Fruit fly (Drosophila melanogaster) whole organism, embryonic: ENCODE results near the gene ZnT86D.
A peak's percentile ranks its signal among the peaks of the same experiment; 100 is the strongest.

Experiments
- CG10543 ChIP-seq: fragments of 200-800 bp; sonication (Bioruptor generic); optimal IDR thresholded peaks from 3 replicates; lab custom pipeline; 2017; ENCODE audit warnings: missing biosample characterization, mild to moderate bottlenecking, missing genetic modification characterization, moderate library complexity
- CG10979 ChIP-seq: fragments of 200-800 bp; sonication (Bioruptor generic); optimal IDR thresholded peaks from 2 replicates; lab custom pipeline; 2018; ENCODE audit warnings: missing biosample characterization, mild to moderate bottlenecking, missing genetic modification characterization, moderate library complexity
- CG11093 ChIP-seq: fragments of 200-800 bp; sonication (Bioruptor generic); IDR thresholded peaks from 3 replicates; pipeline ENCODE4 v1.3.6; 2022; ENCODE audit warnings: missing biosample characterization, missing genetic modification characterization
- CG11696 ChIP-seq: fragments of 200-800 bp; sonication (Bioruptor generic); IDR thresholded peaks from 2 replicates; pipeline ENCODE4 v1.3.6; 2022; ENCODE audit warnings: missing biosample characterization, missing genetic modification characterization
- CG14710 ChIP-seq: fragments of 200-800 bp; sonication (Bioruptor generic); optimal IDR thresholded peaks from 3 replicates; lab custom pipeline; 2019; ENCODE audit warnings: missing biosample characterization, mild to moderate bottlenecking, missing genetic modification characterization, moderate library complexity
- CG14860 ChIP-seq: fragments of 200-800 bp; sonication (Bioruptor generic); IDR thresholded peaks from 3 replicates; pipeline ENCODE4 v1.3.6; 2022; ENCODE audit warnings: missing biosample characterization, missing genetic modification characterization; ENCODE audit not compliant: partially characterized antibody
- CG15479 ChIP-seq: fragments of 200-800 bp; sonication (Bioruptor generic); optimal IDR thresholded peaks from 3 replicates; lab custom pipeline; 2019; ENCODE audit warnings: missing biosample characterization, mild to moderate bottlenecking, missing genetic modification characterization, moderate library complexity
- CG15601 ChIP-seq: fragments of 200-800 bp; sonication (Bioruptor generic); optimal IDR thresholded peaks from 3 replicates; lab custom pipeline; 2019; ENCODE audit warnings: missing biosample characterization, mild to moderate bottlenecking, missing genetic modification characterization, moderate library complexity
- CG2678 ChIP-seq: fragments of 200-800 bp; sonication (Bioruptor generic); optimal IDR thresholded peaks from 3 replicates; lab custom pipeline; 2019; ENCODE audit warnings: missing biosample characterization, mild to moderate bottlenecking, missing genetic modification characterization, moderate library complexity
- CG3995 ChIP-seq: fragments of 200-800 bp; sonication (Bioruptor generic); optimal IDR thresholded peaks from 3 replicates; lab custom pipeline; 2016; ENCODE audit warnings: missing biosample characterization, missing genetic modification characterization
- CG7372 ChIP-seq: fragments of 200-800 bp; sonication (Bioruptor generic); IDR thresholded peaks from 2 replicates; pipeline ENCODE4 v1.3.6; 2022; ENCODE audit warnings: missing biosample characterization, missing genetic modification characterization
- CG7963 ChIP-seq: fragments of 200-800 bp; sonication (Bioruptor generic); IDR thresholded peaks from 3 replicates; pipeline ENCODE4 v1.3.6; 2022; ENCODE audit warnings: missing biosample characterization, missing genetic modification characterization; ENCODE audit not compliant: partially characterized antibody
- CG8089 ChIP-seq: fragments of 200-800 bp; sonication (Bioruptor generic); optimal IDR thresholded peaks from 3 replicates; lab custom pipeline; 2016; ENCODE audit warnings: missing biosample characterization, missing genetic modification characterization
- CG8290 ChIP-seq, 3 experiments: fragments of 200-800 bp; sonication (Bioruptor generic); optimal IDR thresholded peaks; 2 replicates each; lab custom pipeline; 2016 to 2019; ENCODE audit warnings: missing biosample characterization in 3 of 3, missing genetic modification characterization in 3 of 3, mild to moderate bottlenecking in 2 of 3, moderate library complexity in 1 of 3
- CG8359 ChIP-seq: fragments of 200-800 bp; sonication (Bioruptor generic); optimal IDR thresholded peaks from 2 replicates; lab custom pipeline; 2017; ENCODE audit warnings: missing biosample characterization, mild to moderate bottlenecking, missing genetic modification characterization, borderline replicate concordance
- CG9876 ChIP-seq: fragments of 200-800 bp; sonication (Bioruptor generic); optimal IDR thresholded peaks from 2 replicates; lab custom pipeline; 2016; ENCODE audit warnings: missing biosample characterization, missing genetic modification characterization
- Elba2 ChIP-seq: fragments of 200-800 bp; sonication (Bioruptor generic); optimal IDR thresholded peaks from 3 replicates; lab custom pipeline; 2016; ENCODE audit warnings: missing biosample characterization, missing genetic modification characterization
- HLHmδ ChIP-seq: fragments of 200-800 bp; sonication (Bioruptor generic); optimal IDR thresholded peaks from 2 replicates; lab custom pipeline; 2018; ENCODE audit warnings: missing biosample characterization, mild to moderate bottlenecking, missing genetic modification characterization, moderate library complexity
- HmgZ ChIP-seq: fragments of 200-800 bp; sonication (Bioruptor generic); optimal IDR thresholded peaks from 2 replicates; lab custom pipeline; 2018; ENCODE audit warnings: missing biosample characterization, mild to moderate bottlenecking, missing genetic modification characterization
- MTF-1 ChIP-seq: fragments of 200-800 bp; sonication (Bioruptor generic); optimal IDR thresholded peaks from 2 replicates; lab custom pipeline; 2018; ENCODE audit warnings: missing biosample characterization, mild to moderate bottlenecking, missing genetic modification characterization, borderline replicate concordance
- Oaz ChIP-seq: fragments of 200-800 bp; sonication (Bioruptor generic); IDR thresholded peaks from 2 replicates; pipeline ENCODE4 v1.3.6; 2022; ENCODE audit warnings: missing biosample characterization, missing genetic modification characterization
- Oli ChIP-seq: fragments of 200-800 bp; sonication (Bioruptor generic); optimal IDR thresholded peaks from 2 replicates; lab custom pipeline; 2018; ENCODE audit warnings: missing biosample characterization, mild to moderate bottlenecking, missing genetic modification characterization, moderate library complexity
- Opbp ChIP-seq: fragments of 200-800 bp; sonication (Bioruptor generic); IDR thresholded peaks from 3 replicates; pipeline ENCODE4 v1.3.6; 2022; ENCODE audit warnings: missing biosample characterization, missing genetic modification characterization; ENCODE audit not compliant: partially characterized antibody
- Pdp1 ChIP-seq, 2 experiments: fragments of 200-800 bp; sonication (Bioruptor generic); optimal IDR thresholded peaks; 3 replicates each; lab custom pipeline; 2016; ENCODE audit warnings: missing biosample characterization in 2 of 2, missing genetic modification characterization in 2 of 2, mild to moderate bottlenecking in 1 of 2, moderate library complexity in 1 of 2
- Six4 ChIP-seq: fragments of 200-800 bp; sonication (Bioruptor generic); optimal IDR thresholded peaks from 2 replicates; lab custom pipeline; 2016; ENCODE audit warnings: missing biosample characterization, missing genetic modification characterization
- Sry-δ ChIP-seq: fragments of 200-800 bp; sonication (Bioruptor generic); optimal IDR thresholded peaks from 2 replicates; lab custom pipeline; 2016; ENCODE audit warnings: missing biosample characterization, missing genetic modification characterization
- ab ChIP-seq: fragments of 200-800 bp; sonication (Bioruptor generic); optimal IDR thresholded peaks from 2 replicates; lab custom pipeline; 2016; ENCODE audit warnings: missing biosample characterization, missing genetic modification characterization
- al ChIP-seq: fragments of 200-800 bp; sonication (Bioruptor generic); IDR thresholded peaks from 2 replicates; pipeline ENCODE4 v1.3.6; 2022; ENCODE audit warnings: missing biosample characterization, missing genetic modification characterization
- ase ChIP-seq: fragments of 200-800 bp; sonication (Bioruptor generic); IDR thresholded peaks from 3 replicates; pipeline ENCODE4 v1.3.6; 2022; ENCODE audit warnings: missing biosample characterization, missing genetic modification characterization
- corto ChIP-seq: fragments of 200-800 bp; sonication (Bioruptor generic); optimal IDR thresholded peaks from 2 replicates; lab custom pipeline; 2016; ENCODE audit warnings: missing biosample characterization, mild to moderate bottlenecking, missing genetic modification characterization, moderate library complexity
- croc ChIP-seq: fragments of 200-800 bp; sonication (Bioruptor generic); conservative IDR thresholded peaks from 3 replicates; pipeline ENCODE4 v1.3.6; 2022; ENCODE audit warnings: missing biosample characterization, missing genetic modification characterization
- gsb-n ChIP-seq: fragments of 200-800 bp; sonication (Bioruptor generic); optimal IDR thresholded peaks from 3 replicates; lab custom pipeline; 2018; ENCODE audit warnings: missing biosample characterization, mild to moderate bottlenecking, missing genetic modification characterization
- jing ChIP-seq: fragments of 200-800 bp; sonication (Bioruptor generic); optimal IDR thresholded peaks from 2 replicates; lab custom pipeline; 2018; ENCODE audit warnings: missing biosample characterization, mild to moderate bottlenecking, missing genetic modification characterization
- klu ChIP-seq: fragments of 200-800 bp; sonication (Bioruptor generic); IDR thresholded peaks from 2 replicates; pipeline ENCODE4 v1.3.6; 2022; ENCODE audit warnings: missing biosample characterization, missing genetic modification characterization
- lab ChIP-seq: fragments of 200-800 bp; sonication (Bioruptor generic); optimal IDR thresholded peaks from 3 replicates; lab custom pipeline; 2017; ENCODE audit warnings: missing biosample characterization, missing genetic modification characterization, mild to moderate bottlenecking, moderate library complexity, missing genetic modification reagents
- lola ChIP-seq, 3 experiments: fragments of >200 bp in 2 of 3; fragments of 200-800 bp in 1 of 3; sonication (Bioruptor generic) in 1 of 3; optimal IDR thresholded peaks; 2 replicates each; lab custom pipeline; 2017 to 2019; ENCODE audit warnings: missing biosample characterization in 3 of 3, missing genetic modification characterization in 3 of 3, mild to moderate bottlenecking in 1 of 3, moderate library complexity in 1 of 3
- ranshi ChIP-seq: fragments of 200-800 bp; sonication (Bioruptor generic); IDR thresholded peaks from 2 replicates; pipeline ENCODE4 v1.3.6; 2022; ENCODE audit warnings: missing biosample characterization, missing genetic modification characterization
- row ChIP-seq: fragments of 200-800 bp; sonication (Bioruptor generic); IDR thresholded peaks from 3 replicates; pipeline ENCODE4 v1.3.6; 2022; ENCODE audit warnings: missing biosample characterization, missing genetic modification characterization
- run ChIP-seq: fragments of 200-800 bp; sonication (Bioruptor generic); optimal IDR thresholded peaks from 3 replicates; lab custom pipeline; 2018; ENCODE audit warnings: missing biosample characterization, mild to moderate bottlenecking, missing genetic modification characterization
- schlank ChIP-seq: fragments of 200-800 bp; sonication (Bioruptor generic); optimal IDR thresholded peaks from 2 replicates; lab custom pipeline; 2018; ENCODE audit warnings: missing biosample characterization, mild to moderate bottlenecking, missing genetic modification characterization
- sens ChIP-seq: fragments of 200-800 bp; sonication (Bioruptor generic); peaks from one replicate; lab custom pipeline; 2016; ENCODE audit warnings: missing biosample characterization, missing genetic modification characterization
- sqz ChIP-seq: fragments of 200-800 bp; sonication (Bioruptor generic); optimal IDR thresholded peaks from 3 replicates; lab custom pipeline; 2018; ENCODE audit warnings: missing biosample characterization, mild to moderate bottlenecking, missing genetic modification characterization
- sr ChIP-seq: fragments of 200-800 bp; sonication (Bioruptor generic); IDR thresholded peaks from 3 replicates; pipeline ENCODE4 v1.3.6; 2022; ENCODE audit warnings: missing biosample characterization, missing genetic modification characterization
- unpg ChIP-seq: fragments of 200-800 bp; sonication (Bioruptor generic); optimal IDR thresholded peaks from 3 replicates; lab custom pipeline; 2018; ENCODE audit warnings: missing biosample characterization, mild to moderate bottlenecking, missing genetic modification characterization, moderate library complexity
- wdn ChIP-seq: fragments of 200-800 bp; sonication (Bioruptor generic); IDR thresholded peaks from 2 replicates; pipeline ENCODE4 v1.3.6; 2022; ENCODE audit warnings: missing biosample characterization, missing genetic modification characterization

ZnT86D gene

dm6 chr3R:11211291-11212061 lies 2.9 kb downstream of the ZnT86D start (continued):
- TF ChIP-seq unpg (GFP tag; lab: Kevin White, UChicago) (peak; percentile 65), CG8089 (GFP tag; lab: Kevin White, UChicago) (peak; percentile 19), sr (GFP tag; lab: Robert Waterston, UW) (peak; percentile 67; the same call in 2 of the 3 replicates), CG7372 (GFP tag; lab: Robert Waterston, UW) (peak; percentile 55; the same call in 1 of the 2 replicates), row (GFP tag; lab: Robert Waterston, UW) (peak; percentile 96), CG3995 (GFP tag; lab: Kevin White, UChicago) (peak; percentile 2), CG2678 (tag; lab: Kevin White, UChicago) (peak; percentile 76), gsb-n (tag; lab: Kevin White, UChicago) (peak; percentile 45), CG11696 (GFP tag; lab: Robert Waterston, UW) (0 out of 2 replicates have a peak, but pooled peaks have one; percentile 17), Pdp1 (GFP tag; optimal IDR thresholded peaks at IDR 0.05; lab: Kevin White, UChicago) (peak; percentile 74 to 81), Six4 (GFP tag; lab: Kevin White, UChicago) (peak; percentile 60), CG7963 (GFP tag; lab: Robert Waterston, UW) (no peak), CG14860 (no peak)

DNA sequence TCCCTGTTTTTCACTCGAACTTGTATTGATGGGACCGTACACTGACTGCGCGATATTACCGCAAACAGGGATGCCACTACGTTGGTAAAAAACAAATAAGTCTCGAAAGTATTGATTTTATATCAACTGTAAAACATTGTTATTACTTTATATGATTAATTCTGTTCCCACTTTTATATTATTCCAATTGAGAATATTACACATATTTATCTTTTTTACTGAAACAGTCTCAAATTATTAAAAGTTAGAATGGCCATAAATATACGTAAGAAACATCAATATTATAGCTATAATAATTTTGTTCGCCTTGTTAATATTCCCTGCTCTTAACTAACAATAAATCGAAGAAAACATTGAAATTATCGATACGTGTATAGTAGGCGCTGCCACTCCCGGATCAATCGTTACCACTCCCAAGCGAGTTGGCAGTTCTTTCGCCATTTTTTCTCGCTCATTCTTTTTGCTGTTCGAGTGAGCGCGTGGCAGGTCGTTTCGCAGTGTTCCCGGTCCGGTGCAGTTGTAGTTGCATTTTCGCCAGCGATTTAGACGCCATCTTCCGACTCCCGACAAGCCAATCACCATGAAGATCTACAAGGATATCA lies 4.4 kb downstream of the ZnT86D start, which contains the start of the genes SdhC and Tctp:
Gene SdhC (minus strand): TSS at position 49 of the 602 bp plus-strand sequence.
Gene Tctp (plus strand): TSS at position 447 of the 602 bp plus-strand sequence.
- TF ChIP-seq al (no peak), HmgZ (tag; lab: Kevin White, UChicago) (peak; percentile 40), CG8290 (GFP tag; optimal IDR thresholded peaks at IDR 0.05; lab: Kevin White, UChicago) (peak; percentile 28), CG8290 (tag; optimal IDR thresholded peaks at IDR 0.05; lab: Kevin White, UChicago) (peak in 1 of 2 experiments; percentile 71), lola (GFP tag; optimal IDR thresholded peaks at IDR 0.05; lab: Kevin White, UChicago) (peak in 1 of 3 experiments; percentile 59), ase (GFP tag; lab: Robert Waterston, UW) (no peak), run (tag; lab: Kevin White, UChicago) (peak; percentile 41), Sry-δ (GFP tag; lab: Kevin White, UChicago) (peak; percentile 72), lab (peak; percentile 41), ab (GFP tag; lab: Kevin White, UChicago) (peak; percentile 1), corto (GFP tag; lab: Kevin White, UChicago) (no peak), sens (GFP tag; lab: Kevin White, UChicago) (peak; percentile 90), ranshi (0 out of 2 replicates have a peak, but pooled peaks have one; percentile 23), klu (no peak), jing (no peak), Oli (tag; lab: Kevin White, UChicago) (no peak), Oaz (GFP tag; lab: Robert Waterston, UW) (no peak), CG15479 (GFP tag; lab: Kevin White, UChicago) (no peak), MTF-1 (no peak), schlank (tag; lab: Kevin White, UChicago) (no peak), CG15601 (tag; lab: Kevin White, UChicago) (peak; percentile 62), croc (no peak), CG3995 (GFP tag; lab: Kevin White, UChicago) (peak; percentile 45), CG8359 (GFP tag; lab: Kevin White, UChicago) (no peak), Opbp (GFP tag; lab: Robert Waterston, UW) (no peak), CG11093 (GFP tag; lab: Robert Waterston, UW) (no peak), HLHmδ (GFP tag; lab: Kevin White, UChicago) (peak; percentile 51), wdn (GFP tag; lab: Robert Waterston, UW) (no peak), Elba2 (GFP tag; lab: Kevin White, UChicago) (peak; percentile 19), CG10543 (peak; percentile 79), CG14710 (peak; percentile 89), CG9876 (GFP tag; lab: Kevin White, UChicago) (no peak), sqz (GFP tag; lab: Kevin White, UChicago) (no peak), CG10979 (peak; percentile 23)
